Worm (Caenorhabditis elegans): ENCODE measurements around the gene asp-19.

DNA sequence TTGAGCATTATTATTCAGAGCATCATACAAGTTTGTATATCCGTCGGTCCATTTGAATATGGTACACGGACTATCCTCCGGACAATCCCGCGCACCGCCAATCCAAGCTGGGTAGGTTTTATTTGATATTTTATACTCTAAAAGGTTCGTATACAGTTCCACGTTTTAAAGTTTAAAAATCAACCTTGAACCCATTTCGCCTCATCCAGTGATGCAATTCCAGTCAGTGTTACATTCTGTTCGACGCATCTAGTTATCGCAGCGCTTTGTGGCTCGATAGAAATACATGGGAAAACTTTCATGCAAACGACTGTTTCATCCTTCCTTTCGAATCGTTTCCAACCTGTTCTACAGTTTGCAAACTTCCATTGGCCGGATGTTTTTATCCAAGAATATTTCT lies 40.7 kb upstream of the asp-19 start:
- TF ChIP-seq mbf-1 (tag; optimal IDR thresholded peaks at IDR 0.05) (no peak), snpc-4 (tag; optimal IDR thresholded peaks at IDR 0.05) (no peak), alr-1 (tag; optimal IDR thresholded peaks at IDR 0.05) (no peak), ztf-1 (GFP tag; conservative IDR thresholded peaks at IDR 0.05) (no peak), lsy-2 (tag; optimal IDR thresholded peaks at IDR 0.05) (no peak), unc-39 (tag; optimal IDR thresholded peaks at IDR 0.05) (no peak)
